Worm (Caenorhabditis elegans) whole organism, L4 larva: ENCODE results near the gene ZK1290.1.

Experiments used
- lin-29 ChIP-seq: fragments of 200-800 bp; sonication (Bioruptor generic); IDR thresholded peaks from 2 replicates; pipeline ENCODE4 v1.3.6; 2022; ENCODE audit warnings: missing genetic modification reagents, missing genetic modification characterization, missing compliant biosample characterization
- nhr-237 ChIP-seq: sonication (generic microtip); optimal IDR thresholded peaks from 2 replicates; lab custom pipeline; 2017; ENCODE audit warnings: missing biosample characterization, missing genetic modification characterization

ce11 chrII:7575614-7576013 is 14.1 kb downstream of the ZK1290.1 start, which contains the start of gene F35D2.1:
- TF ChIP-seq lin-29 (GFP tag; lab: Robert Waterston, UW) (no peak), nhr-237 (tag; lab: Kevin White, UChicago) (no peak)
